Fruit fly (Drosophila melanogaster) whole organism, embryonic: ENCODE data around the gene RunxB.

Experiments used
- Ada2b ChIP-seq: fragments of 200-800 bp; sonication (Bioruptor generic); IDR thresholded peaks from 2 replicates; pipeline ENCODE4 v1.3.6; 2022; ENCODE audit warnings: missing biosample characterization, missing genetic modification characterization
- CG10147 ChIP-seq: fragments of 200-800 bp; sonication (Bioruptor generic); optimal IDR thresholded peaks from 2 replicates; lab custom pipeline; 2019; ENCODE audit warnings: missing biosample characterization, mild to moderate bottlenecking, missing genetic modification characterization, moderate library complexity
- CG10267 ChIP-seq: fragments of 200-800 bp; sonication (Bioruptor generic); optimal IDR thresholded peaks from 2 replicates; lab custom pipeline; 2018; ENCODE audit warnings: missing biosample characterization, mild to moderate bottlenecking, missing genetic modification characterization, moderate library complexity
- CG14441 ChIP-seq: fragments of 200-800 bp; sonication (Bioruptor generic); IDR thresholded peaks from 2 replicates; pipeline ENCODE4 v1.3.6; 2022; ENCODE audit warnings: missing biosample characterization, missing genetic modification characterization
- CG1529 ChIP-seq: fragments of 200-800 bp; sonication (Bioruptor generic); optimal IDR thresholded peaks from 3 replicates; lab custom pipeline; 2018; ENCODE audit warnings: missing biosample characterization, missing genetic modification characterization
- CG18599 ChIP-seq: fragments of 200-800 bp; sonication (Bioruptor generic); optimal IDR thresholded peaks from 3 replicates; lab custom pipeline; 2017; ENCODE audit warnings: missing biosample characterization, missing genetic modification characterization, mild to moderate bottlenecking, moderate library complexity, missing genetic modification reagents
- CG2678 ChIP-seq: fragments of 200-800 bp; sonication (Bioruptor generic); optimal IDR thresholded peaks from 3 replicates; lab custom pipeline; 2019; ENCODE audit warnings: missing biosample characterization, mild to moderate bottlenecking, missing genetic modification characterization, moderate library complexity
- CG31441 ChIP-seq: fragments of 200-800 bp; sonication (Bioruptor generic); IDR thresholded peaks from 2 replicates; pipeline ENCODE4 v1.3.6; 2022; ENCODE audit warnings: missing biosample characterization, missing genetic modification characterization
- CG34376 ChIP-seq: fragments of 200-800 bp; sonication (Bioruptor generic); optimal IDR thresholded peaks from 2 replicates; lab custom pipeline; 2018; ENCODE audit warnings: missing biosample characterization, mild to moderate bottlenecking, missing genetic modification characterization
- CG34422 ChIP-seq: fragments of 200-800 bp; sonication (Bioruptor generic); IDR thresholded peaks from 3 replicates; pipeline ENCODE4 v1.3.6; 2022; ENCODE audit warnings: missing biosample characterization, missing genetic modification characterization
- CG4424 ChIP-seq: fragments of 200-800 bp; sonication (Bioruptor generic); optimal IDR thresholded peaks from 3 replicates; lab custom pipeline; 2016; ENCODE audit warnings: missing biosample characterization, missing genetic modification characterization
- CG4730 ChIP-seq: fragments of 200-800 bp; sonication (Bioruptor generic); IDR thresholded peaks from 2 replicates; pipeline ENCODE4 v1.3.6; 2022; ENCODE audit warnings: missing biosample characterization, missing genetic modification characterization
- CG5953 ChIP-seq: fragments of 200-800 bp; sonication (Bioruptor generic); IDR thresholded peaks from 2 replicates; pipeline ENCODE4 v1.3.6; 2022; ENCODE audit warnings: missing biosample characterization, missing genetic modification characterization
- CG6813 ChIP-seq: fragments of 200-800 bp; sonication (Bioruptor generic); optimal IDR thresholded peaks from 2 replicates; lab custom pipeline; 2017; ENCODE audit warnings: missing biosample characterization, missing genetic modification characterization, mild to moderate bottlenecking, moderate library complexity, missing genetic modification reagents
- CG6854 ChIP-seq: fragments of 200-800 bp; sonication (Bioruptor generic); optimal IDR thresholded peaks from 3 replicates; lab custom pipeline; 2017; ENCODE audit warnings: missing biosample characterization, mild to moderate bottlenecking, missing genetic modification characterization
- CG9437 ChIP-seq: fragments of 200-800 bp; sonication (Bioruptor generic); optimal IDR thresholded peaks from 2 replicates; lab custom pipeline; 2018; ENCODE audit warnings: missing biosample characterization, mild to moderate bottlenecking, missing genetic modification characterization
- CG9817 ChIP-seq: fragments of 200-800 bp; sonication (Bioruptor generic); optimal IDR thresholded peaks from 2 replicates; lab custom pipeline; 2018; ENCODE audit warnings: missing biosample characterization, mild to moderate bottlenecking, missing genetic modification characterization, moderate library complexity
- CoRest ChIP-seq: fragments of 200-800 bp; sonication (Bioruptor generic); optimal IDR thresholded peaks from 3 replicates; lab custom pipeline; 2018; ENCODE audit warnings: missing biosample characterization, mild to moderate bottlenecking, missing genetic modification characterization, moderate library complexity
- D19B ChIP-seq: fragments of 200-800 bp; sonication (Bioruptor generic); optimal IDR thresholded peaks from 2 replicates; lab custom pipeline; 2017; ENCODE audit warnings: missing biosample characterization, mild to moderate bottlenecking, missing genetic modification characterization
- Deaf1 ChIP-seq: fragments of 200-800 bp; optimal IDR thresholded peaks from 3 replicates; lab custom pipeline; 2019; ENCODE audit warnings: missing biosample characterization, mild to moderate bottlenecking, missing genetic modification characterization, moderate library complexity
- Ets65A ChIP-seq: fragments of 200-800 bp; sonication (Bioruptor generic); peaks from one replicate; lab custom pipeline; 2016; ENCODE audit warnings: missing biosample characterization, missing genetic modification characterization
- Fer1 ChIP-seq: fragments of 200-800 bp; sonication (Bioruptor generic); optimal IDR thresholded peaks from 2 replicates; lab custom pipeline; 2017; ENCODE audit warnings: missing biosample characterization, mild to moderate bottlenecking, missing genetic modification characterization
- Gug ChIP-seq: fragments of 200-800 bp; sonication (Bioruptor generic); IDR thresholded peaks from 4 replicates; pipeline ENCODE4 v1.3.6; 2022; ENCODE audit warnings: missing biosample characterization, missing genetic modification characterization
- HLH4C ChIP-seq: fragments of 200-800 bp; sonication (Bioruptor generic); IDR thresholded peaks from 3 replicates; pipeline ENCODE4 v1.3.6; 2022; ENCODE audit warnings: missing biosample characterization, missing genetic modification characterization; ENCODE audit not compliant: partially characterized antibody
- Hr3 ChIP-seq: fragments of 200-800 bp; sonication (Bioruptor generic); optimal IDR thresholded peaks from 3 replicates; lab custom pipeline; 2016; ENCODE audit warnings: missing biosample characterization, missing genetic modification characterization
- NC2α ChIP-seq: fragments of 200-800 bp; sonication (Bioruptor generic); optimal IDR thresholded peaks from 2 replicates; lab custom pipeline; 2016; ENCODE audit warnings: missing biosample characterization, missing genetic modification characterization
- Nf-YC ChIP-seq: fragments of 200-800 bp; optimal IDR thresholded peaks from 3 replicates; lab custom pipeline; 2019; ENCODE audit warnings: missing biosample characterization, mild to moderate bottlenecking, missing genetic modification characterization, moderate library complexity
- Oaz ChIP-seq: fragments of 200-800 bp; sonication (Bioruptor generic); IDR thresholded peaks from 2 replicates; pipeline ENCODE4 v1.3.6; 2022; ENCODE audit warnings: missing biosample characterization, missing genetic modification characterization
- Sox100B ChIP-seq: fragments of 200-800 bp; sonication (Bioruptor generic); optimal IDR thresholded peaks from 3 replicates; lab custom pipeline; 2018; ENCODE audit warnings: missing biosample characterization, mild to moderate bottlenecking, missing genetic modification characterization
- YL-1 ChIP-seq: fragments of 200-800 bp; sonication (Bioruptor generic); optimal IDR thresholded peaks from 3 replicates; lab custom pipeline; 2017; ENCODE audit warnings: missing biosample characterization, mild to moderate bottlenecking, missing genetic modification characterization
- al ChIP-seq: fragments of 200-800 bp; sonication (Bioruptor generic); IDR thresholded peaks from 2 replicates; pipeline ENCODE4 v1.3.6; 2022; ENCODE audit warnings: missing biosample characterization, missing genetic modification characterization
- bab2 ChIP-seq: fragments of 200-800 bp; sonication (Bioruptor generic); optimal IDR thresholded peaks from 2 replicates; lab custom pipeline; 2016; ENCODE audit warnings: missing biosample characterization, missing genetic modification characterization
- bcd ChIP-seq: fragments of 200-800 bp; sonication (Bioruptor generic); optimal IDR thresholded peaks from 2 replicates; lab custom pipeline; 2017; ENCODE audit warnings: missing biosample characterization, mild to moderate bottlenecking, missing genetic modification characterization
- bowl ChIP-seq: fragments of 200-800 bp; sonication (Bioruptor generic); IDR thresholded peaks from 2 replicates; pipeline ENCODE4 v1.3.6; 2022; ENCODE audit warnings: missing biosample characterization, missing genetic modification characterization
- croc ChIP-seq: fragments of 200-800 bp; sonication (Bioruptor generic); conservative IDR thresholded peaks from 3 replicates; pipeline ENCODE4 v1.3.6; 2022; ENCODE audit warnings: missing biosample characterization, missing genetic modification characterization
- da ChIP-seq: fragments of 200-800 bp; sonication (Bioruptor generic); optimal IDR thresholded peaks from 2 replicates; lab custom pipeline; 2016; ENCODE audit warnings: missing biosample characterization, missing genetic modification characterization
- danr ChIP-seq: fragments of 200-800 bp; sonication (Bioruptor generic); IDR thresholded peaks from 2 replicates; pipeline ENCODE4 v1.3.6; 2022; ENCODE audit warnings: missing biosample characterization, missing genetic modification characterization
- dmrt99B ChIP-seq: fragments of 200-800 bp; sonication (Bioruptor generic); optimal IDR thresholded peaks from 2 replicates; lab custom pipeline; 2018; ENCODE audit warnings: missing biosample characterization, mild to moderate bottlenecking, missing genetic modification characterization, moderate library complexity
- esg ChIP-seq: fragments of 200-800 bp; sonication (Bioruptor generic); conservative IDR thresholded peaks from 2 replicates; pipeline ENCODE4 v1.3.6; 2022; ENCODE audit warnings: missing biosample characterization, missing genetic modification characterization
- eve ChIP-seq, 2 experiments: fragments of >200 bp; optimal IDR thresholded peaks; 2 replicates each; lab custom pipeline; 2017; ENCODE audit warnings: missing biosample characterization in 2 of 2, missing genetic modification characterization in 2 of 2
- hbn ChIP-seq: fragments of 200-800 bp; sonication (Bioruptor generic); IDR thresholded peaks from 2 replicates; pipeline ENCODE4 v1.3.6; 2022; ENCODE audit warnings: missing biosample characterization, missing genetic modification characterization; ENCODE audit not compliant: partially characterized antibody
- lbe ChIP-seq: fragments of 200-800 bp; sonication (Bioruptor generic); optimal IDR thresholded peaks from 2 replicates; lab custom pipeline; 2016; ENCODE audit warnings: missing biosample characterization, mild to moderate bottlenecking, missing genetic modification characterization
- lilli ChIP-seq: fragments of 200-800 bp; sonication (Bioruptor generic); optimal IDR thresholded peaks from 3 replicates; lab custom pipeline; 2016; ENCODE audit warnings: missing biosample characterization, missing genetic modification characterization
- nerfin-2 ChIP-seq: fragments of 200-800 bp; sonication (Bioruptor generic); IDR thresholded peaks from 2 replicates; pipeline ENCODE4 v1.3.6; 2022; ENCODE audit warnings: missing biosample characterization, missing genetic modification characterization; ENCODE audit not compliant: partially characterized antibody
- odd ChIP-seq: fragments of 200-800 bp; sonication (Bioruptor generic); optimal IDR thresholded peaks from 2 replicates; lab custom pipeline; 2017; ENCODE audit warnings: missing biosample characterization, mild to moderate bottlenecking, missing genetic modification characterization
- org-1 ChIP-seq: fragments of 200-800 bp; sonication (Bioruptor generic); optimal IDR thresholded peaks from 2 replicates; lab custom pipeline; 2017; ENCODE audit warnings: missing biosample characterization, missing genetic modification characterization
- peb ChIP-seq: fragments of 200-800 bp; sonication (Bioruptor generic); IDR thresholded peaks from 2 replicates; pipeline ENCODE4 v1.3.6; 2022; ENCODE audit warnings: missing biosample characterization, missing genetic modification characterization
- sens-2 ChIP-seq: fragments of 200-800 bp; sonication (Bioruptor generic); IDR thresholded peaks from 2 replicates; pipeline ENCODE4 v1.3.6; 2022; ENCODE audit warnings: missing biosample characterization, missing genetic modification characterization
- z ChIP-seq: fragments of 200-800 bp; sonication (Bioruptor generic); IDR thresholded peaks from 3 replicates; pipeline ENCODE4 v1.3.6; 2022; ENCODE audit warnings: missing biosample characterization, missing genetic modification characterization
- zf30C ChIP-seq: fragments of 200-800 bp; sonication (Bioruptor generic); optimal IDR thresholded peaks from 3 replicates; lab custom pipeline; 2018; ENCODE audit warnings: missing biosample characterization, mild to moderate bottlenecking, missing genetic modification characterization

RunxB gene

dm6 chrX:20502776-20503503 is 35.4 kb upstream of the RunxB start:
- peak; percentile 20 for TF ChIP-seq CG9817 (tag; lab: Kevin White, UChicago)
- peak; percentile 10 for TF ChIP-seq lilli (GFP tag; lab: Kevin White, UChicago)
- peak; percentile 53 for TF ChIP-seq CG34376 (GFP tag; lab: Kevin White, UChicago)
- TF ChIP-seq CG10147 (GFP tag; lab: Kevin White, UChicago) = peak; percentile 42
- TF ChIP-seq hbn (GFP tag; lab: Robert Waterston, UW) = no peak
- TF ChIP-seq CG5953 (GFP tag; lab: Robert Waterston, UW) = no peak
- no peak for TF ChIP-seq Ada2b (GFP tag; lab: Robert Waterston, UW)
- peak; percentile 38 for TF ChIP-seq esg (GFP tag; lab: Robert Waterston, UW)
- TF ChIP-seq odd (GFP tag; lab: Kevin White, UChicago) = no peak
- peak; percentile 40 for TF ChIP-seq bcd
- no peak for TF ChIP-seq croc (GFP tag; lab: Robert Waterston, UW)
- peak; percentile 18 for TF ChIP-seq CG10267 (tag; lab: Kevin White, UChicago)
- no peak for TF ChIP-seq nerfin-2 (GFP tag; lab: Robert Waterston, UW)
- TF ChIP-seq D19B (GFP tag; lab: Kevin White, UChicago) = peak; percentile 19
- TF ChIP-seq CoRest = peak; percentile 50
- no peak for TF ChIP-seq CG34422 (GFP tag; lab: Robert Waterston, UW)
- peak; percentile 38 for TF ChIP-seq Sox100B
- TF ChIP-seq CG4730 (GFP tag; lab: Robert Waterston, UW) = 0 out of 2 replicates have a peak, but pooled peaks have one; percentile 11
- TF ChIP-seq da (GFP tag; lab: Kevin White, UChicago) = peak; percentile 19
- no peak for TF ChIP-seq bowl (GFP tag; lab: Robert Waterston, UW)
- TF ChIP-seq al (GFP tag; lab: Robert Waterston, UW) = peak; percentile 24; the same call in 1 of the 2 replicates
- TF ChIP-seq Fer1 (GFP tag; lab: Kevin White, UChicago) = peak; percentile 77
- TF ChIP-seq Hr3 (GFP tag; lab: Kevin White, UChicago) = peak; percentile 9
- peak; percentile 61 for TF ChIP-seq CG31441 (GFP tag; lab: Robert Waterston, UW)
- TF ChIP-seq CG1529 (GFP tag; lab: Kevin White, UChicago) = peak; percentile 31
- TF ChIP-seq dmrt99B (tag; lab: Kevin White, UChicago) = peak; percentile 70
- peak; percentile 40 for TF ChIP-seq CG6854
- peak; percentile 49 for TF ChIP-seq CG9437
- TF ChIP-seq lbe (GFP tag; lab: Kevin White, UChicago) = peak; percentile 36
- TF ChIP-seq CG4424 (GFP tag; lab: Kevin White, UChicago) = peak; percentile 13
- TF ChIP-seq zf30C (GFP tag; lab: Kevin White, UChicago) = no peak
- TF ChIP-seq CG2678 = peak; percentile 72
- TF ChIP-seq eve (GFP tag; optimal IDR thresholded peaks at IDR 0.05; lab: Kevin White, UChicago) = peak in 1 of 2 experiments; percentile 82
- TF ChIP-seq CG18599 (GFP tag; lab: Kevin White, UChicago) = peak; percentile 80
- TF ChIP-seq Nf-YC (tag; lab: Kevin White, UChicago) = peak; percentile 31
- TF ChIP-seq sens-2 (GFP tag; lab: Robert Waterston, UW) = no peak
- TF ChIP-seq NC2α (GFP tag; lab: Kevin White, UChicago) = no peak
- TF ChIP-seq bab2 (GFP tag; lab: Kevin White, UChicago) = peak; percentile 18
- no peak for TF ChIP-seq YL-1 (GFP tag; lab: Kevin White, UChicago)
- TF ChIP-seq HLH4C = no peak
- TF ChIP-seq Deaf1 (tag; lab: Kevin White, UChicago) = peak; percentile 21
- peak; percentile 8; the same call in 1 of the 4 replicates for TF ChIP-seq Gug (GFP tag; lab: Robert Waterston, UW)
- TF ChIP-seq z (GFP tag; lab: Robert Waterston, UW) = no peak
- TF ChIP-seq org-1 (GFP tag; lab: Kevin White, UChicago) = peak; percentile 21
- no peak for TF ChIP-seq peb (GFP tag; lab: Robert Waterston, UW)
- TF ChIP-seq CG6813 (GFP tag; lab: Kevin White, UChicago) = no peak
- peak; percentile 35; the same call in 1 of the 2 replicates for TF ChIP-seq CG14441 (GFP tag; lab: Robert Waterston, UW)
- TF ChIP-seq Ets65A = no peak
- no peak for TF ChIP-seq Oaz (GFP tag; lab: Robert Waterston, UW)
- TF ChIP-seq danr (GFP tag; lab: Robert Waterston, UW) = no peak
